Worm (Caenorhabditis elegans) whole organism, L1 larva: ENCODE results near the gene C50C3.19.

Experiments
- ceh-82 ChIP-seq, 3 experiments: fragments of 150-350 bp in 1 of 3; sonication (generic microtip) in 2 of 3; optimal IDR thresholded peaks; 2 replicates each; lab custom pipeline; 2014 to 2017; ENCODE audit warnings: missing biosample characterization in 3 of 3, missing genetic modification characterization in 3 of 3
- ets-5 ChIP-seq: fragments of 200-800 bp; sonication (Bioruptor generic); IDR thresholded peaks from 2 replicates; pipeline ENCODE4 v1.3.6; 2022; ENCODE audit warnings: missing genetic modification characterization, missing compliant biosample characterization
- hpl-2 ChIP-seq: fragments of 150-350 bp; optimal IDR thresholded peaks from 2 replicates; lab custom pipeline; 2014; ENCODE audit warnings: missing biosample characterization, missing genetic modification reagents, missing genetic modification characterization
- isw-1 ChIP-seq: fragments of 200-800 bp; sonication (Bioruptor generic); IDR thresholded peaks from 2 replicates; pipeline ENCODE4 v1.3.6; 2022; ENCODE audit warnings: missing genetic modification characterization, missing compliant biosample characterization
- mep-1 ChIP-seq: fragments of 150-350 bp; optimal IDR thresholded peaks from 2 replicates; lab custom pipeline; 2014; ENCODE audit warnings: missing biosample characterization, missing genetic modification characterization
- nhr-237 ChIP-seq: fragments of 150-350 bp; optimal IDR thresholded peaks from 2 replicates; lab custom pipeline; 2014; ENCODE audit warnings: missing biosample characterization, missing genetic modification characterization

DNA sequence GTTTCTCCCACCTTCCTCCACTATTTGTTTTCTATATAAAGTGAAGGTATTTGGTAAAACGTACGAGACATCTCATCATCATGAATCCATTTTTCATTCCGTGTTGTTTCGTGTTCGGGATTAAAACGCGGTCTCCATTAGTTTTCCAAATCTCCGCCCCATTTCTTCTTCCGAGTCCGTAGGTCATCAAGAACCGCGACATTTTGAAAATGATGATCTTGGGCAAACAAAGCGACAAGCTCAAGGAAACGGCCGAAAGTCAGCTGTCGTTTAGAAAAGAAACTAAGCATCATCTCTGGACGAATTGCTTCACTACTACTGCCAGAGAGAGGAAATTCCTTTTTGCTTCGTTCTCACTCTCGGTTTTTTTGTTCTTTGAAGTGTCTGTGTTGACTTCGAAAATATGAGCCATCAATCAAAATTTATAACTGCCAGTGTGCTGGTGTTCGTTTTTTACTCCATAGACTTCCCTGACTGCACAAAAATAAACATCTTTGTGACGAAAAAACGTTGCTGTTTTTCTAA is 17.9 kb upstream of the C50C3.19 start:
- TF ChIP-seq hpl-2: no peak
- TF ChIP-seq ceh-82 (tag; optimal IDR thresholded peaks at IDR 0.05; lab: Kevin White, UChicago): no peak
- no peak for TF ChIP-seq nhr-237 (tag; lab: Kevin White, UChicago)
- no peak for TF ChIP-seq ets-5 (GFP tag; lab: Robert Waterston, UW)
- no peak for TF ChIP-seq isw-1 (GFP tag; lab: Robert Waterston, UW)
- TF ChIP-seq mep-1 (tag; lab: Kevin White, UChicago): no peak
